Worm (Caenorhabditis elegans) whole organism, L3 larva: ENCODE data around the gene txt-12.
"Not testable (repeated sequence)": the region's sequence is repeated elsewhere in the genome, so short reads cannot be mapped to it uniquely, and the experiment has no call there.

Source experiments
- ZK546.5 ChIP-seq: sonication (generic microtip); optimal IDR thresholded peaks from 2 replicates; lab custom pipeline; 2017; ENCODE audit warnings: missing biosample characterization, missing genetic modification characterization
- ama-1 ChIP-seq: fragments of 150-350 bp; optimal IDR thresholded peaks from 2 replicates; lab custom pipeline; 2018
- ceh-16 ChIP-seq: sonication (generic microtip); optimal IDR thresholded peaks from 2 replicates; lab custom pipeline; 2017; ENCODE audit warnings: missing biosample characterization, missing genetic modification characterization
- ceh-28 ChIP-seq: fragments of 150-350 bp; optimal IDR thresholded peaks from 2 replicates; lab custom pipeline; 2014; ENCODE audit warnings: missing biosample characterization, missing genetic modification reagents, missing genetic modification characterization
- egl-27 ChIP-seq: sonication (generic microtip); optimal IDR thresholded peaks from 4 replicates; lab custom pipeline; 2017; ENCODE audit warnings: missing biosample characterization, missing genetic modification reagents, missing genetic modification characterization
- egl-5 ChIP-seq: fragments of 150-350 bp; optimal IDR thresholded peaks from 2 replicates; lab custom pipeline; 2017; ENCODE audit warnings: missing biosample characterization, missing genetic modification reagents, missing genetic modification characterization, inconsistent platforms
- elt-1 ChIP-seq: fragments of 150-350 bp; optimal IDR thresholded peaks from 2 replicates; lab custom pipeline; 2014; ENCODE audit warnings: missing biosample characterization, missing genetic modification characterization
- elt-2 ChIP-seq: sonication (generic microtip); optimal IDR thresholded peaks from 2 replicates; lab custom pipeline; 2016; ENCODE audit warnings: missing genetic modification reagents, mild to moderate bottlenecking, missing genetic modification characterization, missing compliant biosample characterization
- elt-3 ChIP-seq, 3 experiments: fragments of 150-350 bp in 1 of 3; sonication (generic microtip) in 2 of 3; optimal IDR thresholded peaks; 2 replicates in 2 of 3; 4 replicates in 1 of 3; lab custom pipeline; 2014 to 2017; ENCODE audit warnings: missing biosample characterization in 3 of 3, missing genetic modification characterization in 3 of 3
- fkh-10 ChIP-seq: sonication (generic microtip); optimal IDR thresholded peaks from 2 replicates; lab custom pipeline; 2017; ENCODE audit warnings: missing biosample characterization, missing genetic modification reagents, missing genetic modification characterization
- fkh-2 ChIP-seq: fragments of 150-350 bp; optimal IDR thresholded peaks from 2 replicates; lab custom pipeline; 2014; ENCODE audit warnings: missing biosample characterization, missing genetic modification reagents, missing genetic modification characterization
- fos-1 ChIP-seq: fragments of 150-350 bp; optimal IDR thresholded peaks from 2 replicates; lab custom pipeline; 2014; ENCODE audit warnings: missing biosample characterization, missing genetic modification characterization
- hmg-11 ChIP-seq: sonication (generic microtip); optimal IDR thresholded peaks from 2 replicates; lab custom pipeline; 2016; ENCODE audit warnings: missing genetic modification characterization, missing compliant biosample characterization
- lin-15B ChIP-seq: fragments of 150-350 bp; optimal IDR thresholded peaks from 2 replicates; lab custom pipeline; 2014; ENCODE audit warnings: missing biosample characterization, missing genetic modification characterization
- lin-39 ChIP-seq: fragments of 150-350 bp; optimal IDR thresholded peaks from 2 replicates; lab custom pipeline; 2018; ENCODE audit warnings: missing biosample characterization, missing genetic modification reagents, missing genetic modification characterization
- mdl-1 ChIP-seq: fragments of 150-350 bp; optimal IDR thresholded peaks from 2 replicates; lab custom pipeline; 2014; ENCODE audit warnings: missing biosample characterization, missing genetic modification characterization
- nfya-1 ChIP-seq: sonication (generic microtip); optimal IDR thresholded peaks from 2 replicates; lab custom pipeline; 2017; ENCODE audit warnings: missing genetic modification characterization, mild to moderate bottlenecking, missing compliant biosample characterization, antibody characterized with exemption, moderate library complexity; ENCODE audit not compliant: insufficient read depth
- nhr-11 ChIP-seq: fragments of 150-350 bp; optimal IDR thresholded peaks from 2 replicates; lab custom pipeline; 2014; ENCODE audit warnings: missing biosample characterization, missing genetic modification characterization
- nhr-12 ChIP-seq: fragments of 150-350 bp; optimal IDR thresholded peaks from 2 replicates; lab custom pipeline; 2014; ENCODE audit warnings: missing biosample characterization, missing genetic modification characterization
- nhr-23 ChIP-seq: fragments of 150-350 bp; optimal IDR thresholded peaks from 2 replicates; lab custom pipeline; 2014; ENCODE audit warnings: missing biosample characterization, missing genetic modification reagents, missing genetic modification characterization
- nhr-237 ChIP-seq: fragments of 150-350 bp; optimal IDR thresholded peaks from 2 replicates; lab custom pipeline; 2014; ENCODE audit warnings: missing biosample characterization, missing genetic modification characterization
- nhr-25 ChIP-seq: sonication (generic microtip); optimal IDR thresholded peaks from 2 replicates; lab custom pipeline; 2017; ENCODE audit warnings: missing biosample characterization, missing genetic modification characterization
- nhr-28 ChIP-seq: fragments of 150-350 bp; optimal IDR thresholded peaks from 2 replicates; lab custom pipeline; 2014; ENCODE audit warnings: missing biosample characterization, missing genetic modification characterization
- nhr-67 ChIP-seq: fragments of 150-350 bp; optimal IDR thresholded peaks from 2 replicates; lab custom pipeline; 2014; ENCODE audit warnings: missing biosample characterization, missing genetic modification characterization
- nhr-77 ChIP-seq: fragments of 150-350 bp; optimal IDR thresholded peaks from 2 replicates; lab custom pipeline; 2014; ENCODE audit warnings: missing biosample characterization, missing genetic modification characterization
- pha-4 ChIP-seq: fragments of 150-350 bp; optimal IDR thresholded peaks from 2 replicates; lab custom pipeline; 2014; ENCODE audit warnings: missing biosample characterization, missing genetic modification reagents, missing genetic modification characterization
- pqm-1 ChIP-seq: fragments of 150-350 bp; optimal IDR thresholded peaks from 2 replicates; lab custom pipeline; 2017; ENCODE audit warnings: missing biosample characterization, missing genetic modification characterization, inconsistent platforms
- sea-2 ChIP-seq: fragments of 150-350 bp; sonication (generic microtip); optimal IDR thresholded peaks from 4 replicates; lab custom pipeline; 2014; ENCODE audit warnings: missing biosample characterization, missing genetic modification reagents, missing genetic modification characterization
- snpc-4 ChIP-seq: fragments of 150-350 bp; optimal IDR thresholded peaks from 2 replicates; lab custom pipeline; 2014; ENCODE audit warnings: missing biosample characterization, missing genetic modification characterization
- unc-39 ChIP-seq: sonication (generic microtip); optimal IDR thresholded peaks from 4 replicates; lab custom pipeline; 2017; ENCODE audit warnings: missing biosample characterization, missing genetic modification characterization
- unc-62 ChIP-seq: fragments of 150-350 bp; sonication (generic microtip); optimal IDR thresholded peaks from 4 replicates; lab custom pipeline; 2014; ENCODE audit warnings: missing biosample characterization, missing genetic modification reagents, missing genetic modification characterization
- zag-1 ChIP-seq: fragments of 150-350 bp; optimal IDR thresholded peaks from 2 replicates; lab custom pipeline; 2014; ENCODE audit warnings: missing biosample characterization, missing genetic modification characterization
- ztf-11 ChIP-seq: fragments of 150-350 bp; optimal IDR thresholded peaks from 2 replicates; lab custom pipeline; 2014; ENCODE audit warnings: missing biosample characterization, missing genetic modification characterization
- ztf-4 ChIP-seq: fragments of 150-350 bp; optimal IDR thresholded peaks from 2 replicates; lab custom pipeline; 2014; ENCODE audit warnings: missing biosample characterization, missing genetic modification characterization

Gene txt-12

DNA sequence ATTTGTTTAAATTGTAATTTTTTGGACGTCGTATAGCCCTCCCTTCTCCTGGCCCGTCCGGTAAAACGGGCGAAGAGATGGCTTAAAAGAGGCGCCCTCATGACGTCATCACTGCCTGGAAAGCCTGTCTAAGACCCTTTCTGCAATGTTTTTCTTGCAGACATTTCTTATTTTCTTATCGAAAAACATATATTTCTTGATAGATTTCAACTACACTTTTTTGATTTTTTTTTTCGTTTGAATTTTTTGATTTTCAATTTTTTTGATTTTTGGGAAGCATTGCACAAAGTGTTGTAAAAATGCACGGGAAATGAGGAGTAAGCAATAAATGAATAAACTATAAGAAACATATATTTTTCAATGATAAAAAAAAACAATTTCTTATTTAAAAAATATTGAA lies 21.2 kb downstream of the txt-12 start, which contains the start of gene T01G5.6:
Gene T01G5.6 (minus strand): TSS at position 101 of the 400 bp plus-strand sequence.
- TF ChIP-seq zag-1 (tag; lab: Kevin White, UChicago) (no peak), hmg-11 (tag; lab: Kevin White, UChicago) (no peak), elt-1 (no peak), ZK546.5 (tag; lab: Kevin White, UChicago) (no peak), lin-15B (tag; lab: Kevin White, UChicago) (no peak), nhr-28 (tag; lab: Kevin White, UChicago) (no peak), elt-3 (tag; optimal IDR thresholded peaks at IDR 0.05; lab: Kevin White, UChicago) (no peak), ama-1 (lab: Kevin White, UChicago) (no peak), mdl-1 (no peak), ceh-16 (no peak), nhr-12 (no peak), egl-27 (no peak), ztf-4 (tag; lab: Kevin White, UChicago) (no peak), unc-39 (no peak), fkh-10 (GFP tag; lab: Kevin White, UChicago) (no peak), nfya-1 (no peak), elt-2 (tag; lab: Kevin White, UChicago) (no peak), nhr-237 (tag; lab: Kevin White, UChicago) (no peak), nhr-25 (tag; lab: Kevin White, UChicago) (no peak)
- TF ChIP-seq, all 47 proteins: peak for 0

DNA sequence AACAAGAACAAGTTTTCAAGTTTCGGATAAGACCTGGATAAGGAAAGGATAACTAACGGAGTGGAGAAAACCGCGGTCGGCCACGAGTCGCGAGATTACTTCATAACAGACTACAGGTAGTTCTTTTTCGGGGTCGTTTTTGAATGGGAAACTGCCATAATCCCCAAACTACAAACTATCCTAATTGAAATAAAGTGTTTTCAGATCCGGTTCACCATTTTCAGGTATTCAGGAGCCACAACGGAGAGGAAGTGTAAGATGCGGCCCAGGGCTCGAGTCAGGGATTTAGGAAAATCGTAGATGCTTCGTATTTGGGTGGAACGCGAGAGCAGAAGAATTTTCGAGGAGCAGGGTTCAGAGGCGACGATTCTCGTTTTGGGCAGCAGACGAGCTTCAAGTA lies 23.2 kb downstream of the txt-12 start, which contains the start of gene T01G5.8:
Gene T01G5.8 (plus strand): TSS at position 301 of the 400 bp plus-strand sequence.
- not testable (repeated sequence) for TF ChIP-seq elt-2 (tag; lab: Kevin White, UChicago); nhr-12; lin-15B (tag; lab: Kevin White, UChicago)

DNA sequence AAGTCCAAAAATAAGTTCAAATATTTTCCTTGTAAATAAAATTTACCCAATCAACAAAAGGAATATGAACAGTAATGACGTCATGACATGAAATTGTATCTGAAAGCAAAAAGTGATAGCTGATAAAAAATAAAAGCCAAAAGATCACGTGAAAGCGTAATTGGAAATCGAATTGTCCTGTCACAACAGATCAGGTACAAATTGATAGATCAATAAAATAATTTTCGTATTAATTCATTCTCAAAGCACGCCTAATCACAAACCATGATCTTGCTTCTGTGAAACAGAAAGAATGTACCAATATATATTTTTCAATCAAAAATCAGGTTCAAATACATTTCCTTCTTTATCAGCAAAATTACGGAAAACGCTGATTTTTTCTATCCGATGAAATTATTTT lies 26.8 kb downstream of the txt-12 start, which contains the start of gene flor-1:
Gene flor-1 (minus strand): TSS at position 101 of the 400 bp plus-strand sequence.
- TF ChIP-seq ceh-16 (no peak), pqm-1 (tag; lab: Kevin White, UChicago) (no peak), nhr-77 (no peak), egl-5 (tag; lab: Kevin White, UChicago) (no peak)
- TF ChIP-seq, all 47 proteins: peak for 0

DNA sequence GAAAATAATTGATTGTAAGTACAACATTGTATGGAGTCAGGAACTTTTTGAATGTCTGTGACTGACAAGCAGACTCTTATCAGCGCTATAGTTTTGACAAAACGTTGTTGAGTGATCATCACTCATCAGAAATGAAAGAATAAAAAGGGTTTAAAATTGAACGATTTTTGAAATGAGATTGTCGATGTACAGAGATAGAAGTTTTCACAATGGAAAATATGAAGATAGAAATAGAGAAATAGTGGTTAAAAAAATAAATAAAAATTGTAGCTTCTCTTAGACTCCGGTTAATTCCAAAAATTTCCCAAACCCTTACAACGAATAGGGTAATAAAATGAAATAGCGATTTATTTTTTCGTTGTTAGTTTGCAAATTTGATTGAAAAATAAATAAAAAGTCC lies 32.4 kb downstream of the txt-12 start, which contains the start of gene ugt-30:
Gene ugt-30 (minus strand): TSS at position 101 of the 400 bp plus-strand sequence.
- TF ChIP-seq nhr-11; fos-1 (tag; lab: Kevin White, UChicago); lin-39 (tag; lab: Kevin White, UChicago): not testable (repeated sequence)
- TF ChIP-seq, all 47 proteins: peak for 0; not testable (repeated sequence) for 47

DNA sequence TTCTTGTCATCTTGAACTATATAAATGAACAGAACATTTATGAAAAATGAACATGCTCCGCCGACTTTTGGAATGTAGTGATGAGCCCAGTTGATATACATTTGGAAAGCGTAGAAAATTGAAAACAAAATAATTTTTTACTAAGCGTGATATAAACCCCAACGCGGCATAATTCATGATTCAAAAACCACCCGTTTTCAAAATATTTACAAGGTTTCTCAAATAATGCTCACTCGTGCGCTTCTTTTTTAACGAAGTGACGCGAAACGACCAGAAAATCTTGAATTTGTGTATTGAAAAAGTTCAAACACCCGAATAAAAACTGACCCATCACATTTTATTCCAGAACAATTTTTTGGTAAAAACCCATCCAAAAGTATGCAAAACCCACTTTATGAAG lies 34.6 kb downstream of the txt-12 start, which contains the start of gene srj-27:
Gene srj-27 (minus strand): TSS at position 101 of the 400 bp plus-strand sequence.
- TF ChIP-seq fkh-2: no peak
- TF ChIP-seq unc-39: no peak
- TF ChIP-seq sea-2 (GFP tag; lab: Kevin White, UChicago): no peak
- no peak for TF ChIP-seq nhr-28 (tag; lab: Kevin White, UChicago)
- TF ChIP-seq egl-5 (tag; lab: Kevin White, UChicago): no peak
- TF ChIP-seq ceh-28 (tag; lab: Kevin White, UChicago): no peak
- no peak for TF ChIP-seq elt-1
- TF ChIP-seq snpc-4 (tag; lab: Kevin White, UChicago): no peak
- no peak for TF ChIP-seq ZK546.5 (tag; lab: Kevin White, UChicago)
- TF ChIP-seq nhr-67 (tag; lab: Kevin White, UChicago): no peak
- TF ChIP-seq nhr-237 (tag; lab: Kevin White, UChicago): no peak
- TF ChIP-seq pha-4: no peak
- TF ChIP-seq lin-15B (tag; lab: Kevin White, UChicago): no peak
- no peak for TF ChIP-seq ztf-11 (tag; lab: Kevin White, UChicago)
- TF ChIP-seq nhr-77: no peak
- no peak for TF ChIP-seq nhr-23 (tag; lab: Kevin White, UChicago)
- TF ChIP-seq unc-62 (GFP tag; lab: Kevin White, UChicago): no peak
- TF ChIP-seq nhr-12: no peak
- no peak for TF ChIP-seq nhr-11
- TF ChIP-seq, all 47 proteins: peak for 0
